Worm (Caenorhabditis elegans) whole organism, midembryonic: ENCODE measurements around the gene nuaf-3.
"Not testable (repeated sequence)": the region's sequence is repeated elsewhere in the genome, so short reads cannot be mapped to it uniquely, and the experiment has no call there.

ENCODE experiments used
- T22C8.4 ChIP-seq: fragments of 200-800 bp; sonication (Bioruptor generic); IDR thresholded peaks from 2 replicates; pipeline ENCODE4 v1.3.6; 2022; ENCODE audit warnings: missing genetic modification characterization, missing compliant biosample characterization
- cog-1 ChIP-seq: sonication (generic microtip); optimal IDR thresholded peaks from 2 replicates; lab custom pipeline; 2016; ENCODE audit warnings: missing genetic modification characterization, missing compliant biosample characterization
- flt-1 ChIP-seq: fragments of 200-800 bp; sonication (Bioruptor generic); IDR thresholded peaks from 2 replicates; pipeline ENCODE4 v1.3.6; 2022; ENCODE audit warnings: missing genetic modification characterization, missing compliant biosample characterization
- klf-2 ChIP-seq: fragments of 200-800 bp; sonication (Bioruptor generic); conservative IDR thresholded peaks from 2 replicates; pipeline ENCODE4 v1.3.6; 2022; ENCODE audit warnings: missing genetic modification reagents, missing genetic modification characterization, missing compliant biosample characterization
- med-1 ChIP-seq: sonication (generic microtip); optimal IDR thresholded peaks from 2 replicates; lab custom pipeline; 2017; ENCODE audit warnings: missing genetic modification characterization, mild to moderate bottlenecking, missing compliant biosample characterization, antibody characterized with exemption, missing genetic modification reagents; ENCODE audit not compliant: insufficient read depth
- ref-1 ChIP-seq: fragments of 200-800 bp; sonication (Bioruptor generic); conservative IDR thresholded peaks from 2 replicates; pipeline ENCODE4 v1.3.6; 2022; ENCODE audit warnings: missing genetic modification reagents, missing genetic modification characterization, missing compliant biosample characterization
- tab-1 ChIP-seq: fragments of 200-800 bp; sonication (Bioruptor generic); IDR thresholded peaks from 2 replicates; pipeline ENCODE4 v1.3.6; 2022; ENCODE audit warnings: missing genetic modification characterization, missing compliant biosample characterization
- ztf-23 ChIP-seq: fragments of 200-800 bp; sonication (Bioruptor generic); IDR thresholded peaks from 2 replicates; pipeline ENCODE4 v1.3.6; 2022; ENCODE audit warnings: missing genetic modification reagents, missing genetic modification characterization, missing compliant biosample characterization
- ztf-29 ChIP-seq: fragments of 200-800 bp; sonication (Bioruptor generic); IDR thresholded peaks from 2 replicates; pipeline ENCODE4 v1.3.6; 2022; ENCODE audit warnings: missing genetic modification reagents, missing genetic modification characterization, missing compliant biosample characterization

DNA sequence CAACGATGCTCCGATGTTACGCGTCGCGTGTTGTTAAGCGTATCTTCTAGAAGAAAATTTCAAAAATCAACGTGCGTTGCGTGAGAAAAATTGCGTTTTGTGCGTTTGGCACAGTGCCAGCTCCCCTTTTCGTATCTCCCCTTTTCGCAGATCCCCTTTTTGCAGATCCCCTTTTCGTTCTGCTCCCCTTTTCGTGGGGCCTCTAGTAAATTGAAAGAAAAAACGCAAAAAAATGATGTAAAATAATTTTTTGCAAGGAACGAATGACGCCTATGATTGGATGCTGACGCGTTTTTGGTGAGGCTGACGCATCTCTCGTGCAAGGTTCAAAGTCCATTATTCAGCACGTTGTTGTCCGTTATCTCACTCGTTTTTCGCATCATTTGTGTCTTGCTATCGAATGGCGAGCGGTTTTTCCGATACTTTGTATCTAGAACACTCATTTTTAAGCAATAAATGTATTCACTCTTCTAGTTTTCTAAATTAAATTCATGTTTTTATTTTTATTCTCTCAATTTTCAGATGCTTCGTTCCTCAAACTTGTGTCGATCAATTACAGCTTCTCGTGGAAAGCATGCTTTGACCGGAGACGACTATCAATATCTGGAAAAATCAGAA, 4.9 kb upstream of the nuaf-3 start, which contains the start of gene cpt-2:
- TF ChIP-seq ztf-29; tab-1 (GFP tag; lab: Robert Waterston, UW); med-1 (GFP tag; lab: Kevin White, UChicago); klf-2 (GFP tag; lab: Robert Waterston, UW); T22C8.4 (GFP tag; lab: Robert Waterston, UW); flt-1; ref-1 (GFP tag; lab: Robert Waterston, UW); cog-1 (tag; lab: Kevin White, UChicago): not testable (repeated sequence)
- peak; percentile 44; the same call in 1 of the 2 replicates for TF ChIP-seq ztf-23 (GFP tag; lab: Robert Waterston, UW)
